Fruit fly (Drosophila melanogaster): ENCODE results near the gene msl-1.

- TF ChIP-seq CTCF (optimal IDR thresholded peaks at IDR 0.05), result no peak
- TF ChIP-seq CG8478 (optimal IDR thresholded peaks at IDR 0.05), result no peak
Measured at dm6 chr2L:18681903-18682302, 6.7 kb downstream of the msl-1 start, which contains the start of gene tos.
